Worm (Caenorhabditis elegans) whole organism, young adult: ENCODE results near the gene Y39H10B.3.

Source experiments
- B0261.1 ChIP-seq: sonication (generic microtip); optimal IDR thresholded peaks from 2 replicates; lab custom pipeline; 2016; ENCODE audit warnings: mild to moderate bottlenecking, missing genetic modification characterization, moderate library complexity, missing compliant biosample characterization
- C06A6.2 ChIP-seq: fragments of 200-800 bp; sonication (Bioruptor generic); conservative IDR thresholded peaks from 2 replicates; pipeline ENCODE4 v1.3.6; 2022; ENCODE audit warnings: missing genetic modification characterization, missing compliant biosample characterization
- F22D6.2 ChIP-seq: sonication (generic microtip); optimal IDR thresholded peaks from 2 replicates; lab custom pipeline; 2016; ENCODE audit warnings: mild to moderate bottlenecking, missing genetic modification characterization, missing compliant biosample characterization
- F39B2.1 ChIP-seq: fragments of 200-800 bp; sonication (Bioruptor generic); IDR thresholded peaks from 2 replicates; pipeline ENCODE4 v1.3.6; 2022; ENCODE audit warnings: missing genetic modification reagents, missing genetic modification characterization, missing compliant biosample characterization
- F52B5.7 ChIP-seq: sonication (generic microtip); optimal IDR thresholded peaks from 2 replicates; lab custom pipeline; 2016; ENCODE audit warnings: mild to moderate bottlenecking, missing genetic modification characterization, missing compliant biosample characterization
- F57A8.1 ChIP-seq: fragments of 200-800 bp; sonication (Bioruptor generic); optimal IDR thresholded peaks from 2 replicates; lab custom pipeline; 2018; ENCODE audit warnings: mild to moderate bottlenecking, missing genetic modification characterization, moderate library complexity, missing compliant biosample characterization
- K11D2.4 ChIP-seq: fragments of 200-800 bp; sonication (Bioruptor generic); IDR thresholded peaks from 2 replicates; pipeline ENCODE4 v1.3.6; 2022; ENCODE audit warnings: missing genetic modification reagents, missing genetic modification characterization, missing compliant biosample characterization
- Y79H2A.3 ChIP-seq: fragments of 200-800 bp; sonication (Bioruptor generic); conservative IDR thresholded peaks from 2 replicates; pipeline ENCODE4 v1.3.6; 2022; ENCODE audit warnings: missing genetic modification reagents, missing genetic modification characterization, missing compliant biosample characterization
- akir-1 ChIP-seq: fragments of 200-800 bp; sonication (Bioruptor generic); optimal IDR thresholded peaks from 2 replicates; lab custom pipeline; 2018; ENCODE audit warnings: mild to moderate bottlenecking, missing genetic modification characterization, moderate library complexity, missing compliant biosample characterization
- aptf-3 ChIP-seq: fragments of 200-800 bp; sonication (Bioruptor generic); IDR thresholded peaks from 2 replicates; pipeline ENCODE4 v1.3.6; 2022; ENCODE audit warnings: missing genetic modification characterization, missing compliant biosample characterization
- atf-7 ChIP-seq: sonication (generic microtip); optimal IDR thresholded peaks from 2 replicates; lab custom pipeline; 2017; ENCODE audit warnings: mild to moderate bottlenecking, missing genetic modification characterization, missing compliant biosample characterization
- athp-1 ChIP-seq: sonication (generic microtip); optimal IDR thresholded peaks from 2 replicates; lab custom pipeline; 2017; ENCODE audit warnings: mild to moderate bottlenecking, missing genetic modification characterization, missing compliant biosample characterization
- bed-2 ChIP-seq: fragments of 200-800 bp; sonication (Bioruptor generic); IDR thresholded peaks from 2 replicates; pipeline ENCODE4 v1.3.6; 2022; ENCODE audit warnings: missing genetic modification reagents, missing genetic modification characterization, missing compliant biosample characterization
- cebp-1 ChIP-seq, 2 experiments: fragments of 200-800 bp in 1 of 2; sonication (Bioruptor generic) in 1 of 2; sonication (generic microtip) in 1 of 2; IDR thresholded peaks in 1 of 2; optimal IDR thresholded peaks in 1 of 2; 2 replicates each; pipeline versions ENCODE4 v1.3.6 to Lab custom; 2017 to 2022; ENCODE audit warnings: missing compliant biosample characterization in 2 of 2, missing genetic modification characterization in 2 of 2, mild to moderate bottlenecking in 1 of 2, missing genetic modification reagents in 1 of 2, moderate library complexity in 1 of 2
- cebp-2 ChIP-seq: fragments of 200-800 bp; sonication (Bioruptor generic); IDR thresholded peaks from 2 replicates; pipeline ENCODE4 v1.3.6; 2022; ENCODE audit warnings: missing genetic modification characterization, missing compliant biosample characterization
- dpl-1 ChIP-seq: fragments of 150-350 bp; optimal IDR thresholded peaks from 2 replicates; lab custom pipeline; 2014; ENCODE audit warnings: missing biosample characterization, missing genetic modification reagents, missing genetic modification characterization
- egrh-3 ChIP-seq: fragments of 200-800 bp; sonication (Bioruptor generic); IDR thresholded peaks from 2 replicates; pipeline ENCODE4 v1.3.6; 2022; ENCODE audit warnings: missing genetic modification reagents, missing genetic modification characterization, missing compliant biosample characterization
- ekl-4 ChIP-seq: fragments of 200-800 bp; sonication (Bioruptor generic); IDR thresholded peaks from 2 replicates; pipeline ENCODE4 v1.3.6; 2022; ENCODE audit warnings: missing genetic modification reagents, missing genetic modification characterization, missing compliant biosample characterization
- fkh-3 ChIP-seq: sonication (generic microtip); optimal IDR thresholded peaks from 2 replicates; lab custom pipeline; 2016; ENCODE audit warnings: mild to moderate bottlenecking, missing genetic modification characterization, missing compliant biosample characterization
- him-1 ChIP-seq: sonication (generic microtip); optimal IDR thresholded peaks from 2 replicates; lab custom pipeline; 2016; ENCODE audit warnings: missing genotype, missing genetic modification reagents, missing genetic modification characterization, missing compliant biosample characterization
- hlh-26 ChIP-seq: fragments of 200-800 bp; sonication (Bioruptor generic); conservative IDR thresholded peaks from 2 replicates; pipeline ENCODE4 v1.3.6; 2022; ENCODE audit warnings: missing genetic modification reagents, missing genetic modification characterization, missing compliant biosample characterization
- hmg-1.2 ChIP-seq: fragments of 200-800 bp; sonication (Bioruptor generic); IDR thresholded peaks from 2 replicates; pipeline ENCODE4 v1.3.6; 2022; ENCODE audit warnings: missing genetic modification reagents, missing genetic modification characterization, missing compliant biosample characterization
- lin-35 ChIP-seq, 3 experiments: fragments of 150-350 bp in 2 of 3; sonication (generic microtip) in 1 of 3; optimal IDR thresholded peaks; 2 replicates each; lab custom pipeline; 2014 to 2018; ENCODE audit warnings: missing biosample characterization in 3 of 3, missing genetic modification characterization in 3 of 3, missing genetic modification reagents in 3 of 3
- lsy-27 ChIP-seq: sonication (generic microtip); optimal IDR thresholded peaks from 2 replicates; lab custom pipeline; 2017; ENCODE audit warnings: missing genetic modification characterization, mild to moderate bottlenecking, missing compliant biosample characterization, antibody characterized with exemption, missing genotype, borderline replicate concordance; ENCODE audit not compliant: insufficient read depth
- madf-10 ChIP-seq: sonication (generic microtip); optimal IDR thresholded peaks from 2 replicates; lab custom pipeline; 2016; ENCODE audit warnings: mild to moderate bottlenecking, missing genetic modification characterization, missing compliant biosample characterization
- madf-3 ChIP-seq: fragments of 200-800 bp; sonication (Bioruptor generic); IDR thresholded peaks from 2 replicates; pipeline ENCODE4 v1.3.6; 2022; ENCODE audit warnings: missing genetic modification reagents, missing genetic modification characterization, missing compliant biosample characterization
- madf-6 ChIP-seq: fragments of 200-800 bp; sonication (Bioruptor generic); IDR thresholded peaks from 2 replicates; pipeline ENCODE4 v1.3.6; 2022; ENCODE audit warnings: missing genetic modification reagents, missing genetic modification characterization, missing compliant biosample characterization
- mcd-1 ChIP-seq: fragments of 200-800 bp; sonication (Bioruptor generic); IDR thresholded peaks from 2 replicates; pipeline ENCODE4 v1.3.6; 2022; ENCODE audit warnings: missing genetic modification reagents, missing genetic modification characterization, missing compliant biosample characterization
- mel-28 ChIP-seq: sonication (generic microtip); optimal IDR thresholded peaks from 2 replicates; lab custom pipeline; 2016; ENCODE audit warnings: borderline replicate concordance, mild to moderate bottlenecking, missing genetic modification characterization, missing compliant biosample characterization
- mxl-1 ChIP-seq: sonication (generic microtip); optimal IDR thresholded peaks from 2 replicates; lab custom pipeline; 2016; ENCODE audit warnings: missing genetic modification characterization, missing compliant biosample characterization
- nfya-2 ChIP-seq: fragments of 200-800 bp; sonication (Bioruptor generic); IDR thresholded peaks from 2 replicates; pipeline ENCODE4 v1.3.6; 2022; ENCODE audit warnings: missing genetic modification reagents, missing genetic modification characterization, missing compliant biosample characterization
- nfyb-1 ChIP-seq: fragments of 200-800 bp; sonication (Bioruptor generic); IDR thresholded peaks from 2 replicates; pipeline ENCODE4 v1.3.6; 2022; ENCODE audit warnings: missing genetic modification reagents, missing genetic modification characterization, missing compliant biosample characterization
- nhr-27 ChIP-seq: fragments of 200-800 bp; sonication (Bioruptor generic); optimal IDR thresholded peaks from 2 replicates; lab custom pipeline; 2018; ENCODE audit warnings: mild to moderate bottlenecking, missing genetic modification characterization, moderate library complexity, missing compliant biosample characterization
- nhr-80 ChIP-seq: sonication (generic microtip); optimal IDR thresholded peaks from 2 replicates; lab custom pipeline; 2016; ENCODE audit warnings: missing genetic modification characterization, missing compliant biosample characterization
- pbrm-1 ChIP-seq: fragments of 200-800 bp; sonication (Bioruptor generic); IDR thresholded peaks from 2 replicates; pipeline ENCODE4 v1.3.6; 2022; ENCODE audit warnings: missing genetic modification reagents, missing genetic modification characterization, missing compliant biosample characterization
- repo-1 ChIP-seq: sonication (generic microtip); optimal IDR thresholded peaks from 2 replicates; lab custom pipeline; 2017; ENCODE audit warnings: mild to moderate bottlenecking, missing genetic modification characterization, missing compliant biosample characterization
- rpc-1 ChIP-seq, 2 experiments: fragments of 150-350 bp in 1 of 2; sonication (generic microtip) in 1 of 2; optimal IDR thresholded peaks; 2 replicates each; lab custom pipeline; 2014 to 2018; ENCODE audit warnings: missing biosample characterization in 1 of 2, missing genetic modification characterization in 1 of 2, missing genetic modification reagents in 1 of 2, missing genotype in 1 of 2
- sptf-2 ChIP-seq: fragments of 200-800 bp; sonication (Bioruptor generic); optimal IDR thresholded peaks from 2 replicates; lab custom pipeline; 2018; ENCODE audit warnings: mild to moderate bottlenecking, missing genetic modification characterization, missing compliant biosample characterization
- ztf-26 ChIP-seq: sonication (generic microtip); optimal IDR thresholded peaks from 2 replicates; lab custom pipeline; 2017; ENCODE audit warnings: missing genetic modification characterization, missing compliant biosample characterization
- ztf-3 ChIP-seq: fragments of 200-800 bp; sonication (Bioruptor generic); optimal IDR thresholded peaks from 2 replicates; lab custom pipeline; 2018; ENCODE audit warnings: mild to moderate bottlenecking, missing genetic modification characterization, missing compliant biosample characterization
- ztf-6 ChIP-seq: fragments of 200-800 bp; sonication (Bioruptor generic); IDR thresholded peaks from 2 replicates; pipeline ENCODE4 v1.3.6; 2022; ENCODE audit warnings: missing genetic modification reagents, missing genetic modification characterization, missing compliant biosample characterization

Y39H10B.3 gene

DNA sequence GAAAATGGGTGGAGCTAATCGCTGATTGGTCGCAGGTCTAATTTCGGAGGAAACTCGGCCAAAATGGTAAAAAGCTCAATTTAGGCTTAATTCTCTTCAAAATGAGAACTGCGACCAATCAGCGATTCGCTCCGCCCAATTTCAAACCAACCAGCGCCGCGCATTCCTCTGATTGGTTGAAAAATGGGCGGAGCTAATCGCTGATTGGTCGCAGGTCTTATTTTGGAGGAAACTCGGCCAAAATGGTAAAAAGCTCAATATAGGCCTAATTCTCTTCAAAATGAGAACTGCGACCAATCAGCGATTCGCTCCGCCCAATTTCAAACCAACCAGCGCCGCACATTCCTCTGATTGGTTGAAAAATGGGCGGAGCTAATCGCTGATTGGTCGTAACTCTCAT lies 37.0 kb downstream of the Y39H10B.3 start:
- peak; percentile 29; the same call in 1 of the 2 replicates for TF ChIP-seq nfyb-1

DNA sequence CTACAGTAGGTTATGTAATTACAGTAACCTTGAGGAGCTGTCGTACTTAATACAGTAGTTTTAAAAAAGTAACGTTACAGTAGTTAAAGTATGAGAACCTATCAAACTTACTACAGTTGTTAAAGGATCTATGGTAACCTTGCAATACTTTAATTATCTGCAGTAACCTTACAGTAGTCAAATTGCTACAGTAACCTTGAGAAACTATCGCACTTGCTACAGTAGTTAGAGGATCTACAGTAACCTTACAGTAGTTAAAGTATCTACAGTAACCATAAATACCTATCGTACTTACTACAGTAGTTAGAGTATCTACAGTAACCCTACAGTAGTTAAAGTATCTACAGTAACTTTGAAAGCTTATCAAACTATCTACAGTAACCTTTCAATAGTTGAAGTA lies 40.9 kb downstream of the Y39H10B.3 start:
- no peak for TF ChIP-seq C06A6.2 (GFP tag; lab: Robert Waterston, UW)
- peak; percentile 5 for TF ChIP-seq akir-1 (GFP tag; lab: Kevin White, UChicago)
- TF ChIP-seq, all 124 proteins: peak for 1

ce11 chrV:3712192-3712591 lies 41.6 kb downstream of the Y39H10B.3 start:
- TF ChIP-seq ztf-6 (GFP tag; lab: Robert Waterston, UW) (no peak), madf-3 (GFP tag; lab: Robert Waterston, UW) (no peak), repo-1 (tag; lab: Kevin White, UChicago) (peak; percentile 31), ztf-3 (GFP tag; lab: Kevin White, UChicago) (no peak), lin-35 (GFP tag; optimal IDR thresholded peaks at IDR 0.05; lab: Kevin White, UChicago) (peak in 1 of 3 experiments; percentile 61), atf-7 (peak; percentile 18), cebp-1 (GFP tag; IDR thresholded peaks at IDR 0.05; lab: Robert Waterston, UW) (0 out of 2 replicates have a peak, but pooled peaks have one; percentile 14), cebp-1 (tag; optimal IDR thresholded peaks at IDR 0.05; lab: Kevin White, UChicago) (peak; percentile 57), K11D2.4 (peak; percentile 35; the same call in 1 of the 2 replicates), madf-10 (tag; lab: Kevin White, UChicago) (peak; percentile 5), athp-1 (tag; lab: Kevin White, UChicago) (peak; percentile 4), nfyb-1 (0 out of 2 replicates have a peak, but pooled peaks have one; percentile 9), dpl-1 (GFP tag; lab: Kevin White, UChicago) (no peak), F22D6.2 (tag; lab: Kevin White, UChicago) (no peak), pbrm-1 (GFP tag; lab: Robert Waterston, UW) (0 out of 2 replicates have a peak, but pooled peaks have one; percentile 7)

DNA sequence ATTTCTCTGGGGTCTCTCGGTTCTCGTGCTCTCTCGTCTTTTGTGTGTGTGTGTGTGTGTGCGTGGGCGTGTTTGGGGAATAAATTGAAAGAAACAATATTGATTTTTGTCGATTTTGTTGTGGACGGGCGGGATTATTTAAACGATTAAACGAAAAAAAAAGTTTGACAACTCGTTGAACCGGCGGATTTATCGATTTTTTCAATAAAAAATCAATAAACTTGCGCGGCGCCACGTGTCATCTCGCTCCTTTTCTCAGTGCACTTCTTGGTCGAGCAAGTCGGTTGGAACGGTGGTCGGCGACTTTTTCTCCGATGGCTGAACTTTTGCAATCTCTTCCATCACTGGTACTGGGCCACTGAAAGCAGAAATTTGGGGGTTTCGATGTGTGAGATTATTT lies 42.4 kb downstream of the Y39H10B.3 start:
- TF ChIP-seq mcd-1 (GFP tag; lab: Robert Waterston, UW) (0 out of 2 replicates have a peak, but pooled peaks have one; percentile 5), hmg-1.2 (peak; percentile 31; the same call in 1 of the 2 replicates), him-1 (tag; lab: Kevin White, UChicago) (peak; percentile 35), bed-2 (no peak)

- TF ChIP-seq egrh-3 (GFP tag; lab: Robert Waterston, UW) (no peak), F39B2.1 (GFP tag; lab: Robert Waterston, UW) (0 out of 2 replicates have a peak, but pooled peaks have one; percentile 18), madf-10 (tag; lab: Kevin White, UChicago) (no peak), madf-3 (GFP tag; lab: Robert Waterston, UW) (0 out of 2 replicates have a peak, but pooled peaks have one; percentile 47), dpl-1 (GFP tag; lab: Kevin White, UChicago) (no peak), cebp-2 (GFP tag; lab: Robert Waterston, UW) (no peak), lsy-27 (tag; lab: Kevin White, UChicago) (no peak), mxl-1 (tag; lab: Kevin White, UChicago) (no peak), nhr-27 (tag; lab: Kevin White, UChicago) (no peak), Y79H2A.3 (GFP tag; lab: Robert Waterston, UW) (no peak), madf-6 (no peak), fkh-3 (no peak), hlh-26 (GFP tag; lab: Robert Waterston, UW) (no peak), ekl-4 (GFP tag; lab: Robert Waterston, UW) (no peak), B0261.1 (tag; lab: Kevin White, UChicago) (no peak), mel-28 (tag; lab: Kevin White, UChicago) (no peak), F52B5.7 (no peak), F57A8.1 (GFP tag; lab: Kevin White, UChicago) (no peak), nhr-80 (tag; lab: Kevin White, UChicago) (no peak), sptf-2 (GFP tag; lab: Kevin White, UChicago) (no peak), rpc-1 (optimal IDR thresholded peaks at IDR 0.05; lab: Kevin White, UChicago) (no peak), rpc-1 (tag; optimal IDR thresholded peaks at IDR 0.05; lab: Kevin White, UChicago) (no peak), ztf-26 (no peak), aptf-3 (0 out of 2 replicates have a peak, but pooled peaks have one; percentile 19), nfya-2 (GFP tag; lab: Robert Waterston, UW) (no peak)
Observed at ce11 chrV:3714750-3715149, 44.2 kb downstream of the Y39H10B.3 start.
